Worm (Caenorhabditis elegans) whole organism, L2 larva: ENCODE measurements around the gene drd-1.
A peak's percentile ranks its signal among the peaks of the same experiment; 100 is the strongest.

Experiments used
- alr-1 ChIP-seq: fragments of 150-350 bp; optimal IDR thresholded peaks from 2 replicates; lab custom pipeline; 2014; ENCODE audit warnings: missing biosample characterization, missing genetic modification characterization
- ceh-82 ChIP-seq: fragments of 150-350 bp; optimal IDR thresholded peaks from 2 replicates; lab custom pipeline; 2014; ENCODE audit warnings: missing biosample characterization, missing genetic modification characterization
- dmd-4 ChIP-seq: sonication (generic microtip); optimal IDR thresholded peaks from 2 replicates; lab custom pipeline; 2017; ENCODE audit warnings: missing biosample characterization, missing genetic modification characterization
- fos-1 ChIP-seq: fragments of 150-350 bp; optimal IDR thresholded peaks from 2 replicates; lab custom pipeline; 2014; ENCODE audit warnings: missing biosample characterization, missing genetic modification characterization
- lsy-2 ChIP-seq, 2 experiments: fragments of 150-350 bp in 1 of 2; sonication (generic microtip) in 1 of 2; optimal IDR thresholded peaks; 2 replicates each; lab custom pipeline; 2014 to 2017; ENCODE audit warnings: missing biosample characterization in 2 of 2, missing genetic modification characterization in 2 of 2
- nhr-10 ChIP-seq: sonication (generic microtip); optimal IDR thresholded peaks from 2 replicates; lab custom pipeline; 2017; ENCODE audit warnings: missing biosample characterization, missing genetic modification characterization
- nhr-129 ChIP-seq: fragments of 150-350 bp; optimal IDR thresholded peaks from 2 replicates; lab custom pipeline; 2014; ENCODE audit warnings: missing biosample characterization, missing genetic modification characterization
- nhr-237 ChIP-seq: fragments of 150-350 bp; optimal IDR thresholded peaks from 2 replicates; lab custom pipeline; 2014; ENCODE audit warnings: missing biosample characterization, missing genetic modification characterization
- nhr-77 ChIP-seq: fragments of 150-350 bp; optimal IDR thresholded peaks from 2 replicates; lab custom pipeline; 2014; ENCODE audit warnings: missing biosample characterization, missing genetic modification characterization
- unc-39 ChIP-seq: fragments of 150-350 bp; optimal IDR thresholded peaks from 2 replicates; lab custom pipeline; 2014; ENCODE audit warnings: missing biosample characterization, missing genetic modification characterization
- unc-62 ChIP-seq: fragments of 150-350 bp; optimal IDR thresholded peaks from 2 replicates; lab custom pipeline; 2014; ENCODE audit warnings: missing biosample characterization, missing genetic modification reagents, missing genetic modification characterization

DNA sequence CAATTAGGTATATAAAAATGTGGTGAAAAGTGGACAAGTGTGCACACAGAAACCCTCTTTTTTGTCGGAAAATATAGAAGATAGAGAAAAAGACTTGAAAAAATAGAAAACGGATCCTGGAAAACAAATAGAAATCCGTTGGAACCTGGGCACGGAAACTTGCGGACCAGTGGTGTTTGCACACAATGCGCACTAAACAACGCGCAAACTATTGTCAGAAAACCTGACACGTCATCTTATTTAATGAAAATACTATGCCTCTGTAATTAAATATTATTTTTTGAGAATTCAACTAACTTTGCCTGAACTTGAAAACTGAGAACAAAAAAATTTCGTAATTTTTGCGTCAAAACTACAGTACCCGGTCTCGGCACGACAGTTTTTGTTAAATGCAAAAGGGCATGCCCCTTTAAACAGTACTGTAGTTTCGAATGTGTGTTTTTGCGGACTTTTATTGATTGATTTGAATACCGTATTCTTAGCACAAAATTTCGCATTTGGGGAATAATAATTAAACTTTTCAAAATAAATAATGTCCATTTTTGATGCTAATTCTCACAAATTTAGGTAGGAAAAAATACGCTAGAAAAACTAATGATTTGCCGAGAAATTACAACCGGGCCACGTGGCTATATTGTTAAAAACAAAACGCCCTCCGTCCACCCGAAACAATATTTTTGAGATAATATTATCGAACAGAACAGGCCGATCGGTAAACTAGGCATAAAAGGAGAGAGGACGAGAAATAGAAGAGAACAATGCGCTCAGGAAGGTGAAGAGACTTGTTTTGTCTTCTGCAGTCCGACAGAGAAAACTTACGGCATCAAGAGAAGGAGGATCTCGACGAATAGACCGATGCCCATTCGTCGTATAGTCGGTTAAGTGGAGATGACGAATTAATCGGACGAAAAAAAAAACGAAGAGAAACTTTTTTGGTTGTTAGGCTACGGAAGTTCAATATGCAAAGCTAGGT, 41.4 kb downstream of the drd-1 start:
- TF ChIP-seq nhr-129 (tag; lab: Kevin White, UChicago) (peak; percentile 37), ceh-82 (tag; lab: Kevin White, UChicago) (no peak), nhr-77 (tag; lab: Kevin White, UChicago) (no peak), lsy-2 (tag; optimal IDR thresholded peaks at IDR 0.05; lab: Kevin White, UChicago) (peak in 1 of 2 experiments; percentile 60), unc-39 (tag; lab: Kevin White, UChicago) (no peak), unc-62 (GFP tag; lab: Kevin White, UChicago) (no peak), fos-1 (tag; lab: Kevin White, UChicago) (no peak), nhr-237 (no peak), alr-1 (tag; lab: Kevin White, UChicago) (no peak), nhr-10 (tag; lab: Kevin White, UChicago) (no peak), dmd-4 (tag; lab: Kevin White, UChicago) (no peak)
